Worm (Caenorhabditis elegans): Measurements from ENCODE around the gene T14G8.6.
A peak's percentile ranks its signal among the peaks of the same experiment; 100 is the strongest.

T14G8.6 gene

ce11 chrX:12854135-12854534 lies 8.5 kb downstream of the T14G8.6 start (continued):
- no peak for TF ChIP-seq aha-1 (tag; optimal IDR thresholded peaks at IDR 0.05)

- TF ChIP-seq lin-14 (GFP tag; optimal IDR thresholded peaks at IDR 0.05) (peak; percentile 47), nhr-85 (tag) (peak; percentile 61), hpl-2 (GFP tag; optimal IDR thresholded peaks at IDR 0.05) (no peak), vab-15 (tag; optimal IDR thresholded peaks at IDR 0.05) (no peak), nhr-71 (tag; optimal IDR thresholded peaks at IDR 0.05) (peak; percentile 19), rnt-1 (tag; optimal IDR thresholded peaks at IDR 0.05) (peak; percentile 14), elt-2 (tag; optimal IDR thresholded peaks at IDR 0.05) (peak; percentile 49)
Observed at ce11 chrX:12853079-12853478, 9.6 kb downstream of the T14G8.6 start.

DNA sequence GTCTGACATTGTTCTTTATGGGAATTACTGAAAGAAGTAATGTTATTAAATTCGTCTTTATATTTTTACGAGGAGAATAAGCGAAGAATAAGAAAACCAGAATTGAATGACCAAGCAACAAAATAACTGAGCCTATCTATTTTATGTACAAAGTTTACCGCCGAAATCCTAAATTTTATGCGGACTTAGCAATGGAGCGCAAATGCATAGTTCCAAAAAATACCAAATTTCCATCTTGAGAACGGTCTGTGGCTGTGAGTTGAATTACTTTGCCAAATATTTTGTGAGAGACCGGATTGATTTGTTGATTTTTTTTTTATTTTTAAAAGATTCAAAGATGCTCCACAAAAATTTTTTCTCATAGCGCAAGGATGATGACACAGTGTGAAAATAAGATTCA lies 10.1 kb downstream of the T14G8.6 start, which contains the start of gene chd-3:
chd-3 (minus strand) TSS at position 27 of the 400 bp plus-strand sequence.
- TF ChIP-seq efl-1 (optimal IDR thresholded peaks at IDR 0.05), result no peak
- TF ChIP-seq efl-1 (GFP tag; optimal IDR thresholded peaks at IDR 0.05 in 1 of 2), result peak in 1 of 2 experiments; percentile 82
- TF ChIP-seq ceh-8 (GFP tag; optimal IDR thresholded peaks at IDR 0.05), result no peak
- TF ChIP-seq lin-35 (GFP tag; optimal IDR thresholded peaks at IDR 0.05), result peak in 1 of 2 experiments; percentile 12
- peak in 1 of 3 experiments; percentile 35 for TF ChIP-seq dpl-1 (GFP tag; optimal IDR thresholded peaks at IDR 0.05)
- no peak for TF ChIP-seq mef-2 (tag; optimal IDR thresholded peaks at IDR 0.05)

DNA sequence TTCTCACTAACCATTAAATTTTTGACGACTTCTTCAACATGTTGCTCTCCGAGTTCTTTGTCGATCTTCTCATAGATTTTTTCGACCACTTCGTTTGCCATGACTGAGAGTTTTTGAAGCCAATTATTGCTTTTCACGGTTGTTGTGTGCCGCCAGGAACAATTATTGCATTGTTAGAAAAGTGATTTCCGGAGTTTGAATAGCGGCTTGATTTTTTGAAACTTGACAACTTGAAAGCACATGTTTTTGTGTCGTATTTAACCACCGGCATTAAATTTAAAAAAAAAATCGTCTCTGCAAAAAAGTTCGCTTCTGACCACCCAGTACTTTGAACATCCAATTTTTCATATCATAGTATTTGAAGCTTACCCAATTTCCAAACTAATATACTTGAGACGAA lies 16.6 kb downstream of the T14G8.6 start, which contains the start of gene C52G5.3:
C52G5.3 (minus strand) TSS at position 101 of the 400 bp plus-strand sequence.
- TF ChIP-seq nhr-84 (tag; optimal IDR thresholded peaks at IDR 0.05) (no peak), ztf-4 (tag; optimal IDR thresholded peaks at IDR 0.05) (no peak), efl-1 (optimal IDR thresholded peaks at IDR 0.05) (no peak), efl-1 (GFP tag; optimal IDR thresholded peaks at IDR 0.05 in 1 of 2) (peak in 1 of 2 experiments; percentile 38), ces-1 (GFP tag; optimal IDR thresholded peaks at IDR 0.05) (no peak), irx-1 (tag; optimal IDR thresholded peaks at IDR 0.05) (no peak)

- TF ChIP-seq zag-1 (tag; optimal IDR thresholded peaks at IDR 0.05) (no peak), ceh-63 (GFP tag; optimal IDR thresholded peaks at IDR 0.05) (no peak), lin-14 (GFP tag; optimal IDR thresholded peaks at IDR 0.05) (peak; percentile 5), blmp-1 (tag; optimal IDR thresholded peaks at IDR 0.05) (peak; percentile 67), xbp-1 (tag; optimal IDR thresholded peaks at IDR 0.05) (no peak), zip-4 (GFP tag; optimal IDR thresholded peaks at IDR 0.05) (no peak), nhr-85 (tag) (peak; percentile 78)
Observed at ce11 chrX:12844170-12844569, 18.5 kb downstream of the T14G8.6 start.

ce11 chrX:12843530-12843929 lies 19.1 kb downstream of the T14G8.6 start:
- TF ChIP-seq hlh-4 (tag; optimal IDR thresholded peaks at IDR 0.05), result no peak
- no peak for TF ChIP-seq mef-2 (tag; optimal IDR thresholded peaks at IDR 0.05)
- TF ChIP-seq C34B4.2 (tag; optimal IDR thresholded peaks at IDR 0.05), result no peak
- peak; percentile 5 for TF ChIP-seq F16B12.6 (tag; optimal IDR thresholded peaks at IDR 0.05)
- peak; percentile 31 to 75 for TF ChIP-seq lin-35 (GFP tag; optimal IDR thresholded peaks at IDR 0.05)
- TF ChIP-seq isw-1 (GFP tag; IDR thresholded peaks at IDR 0.05), result no peak
- TF ChIP-seq ets-5 (GFP tag; IDR thresholded peaks at IDR 0.05), result no peak
- peak; percentile 19 for TF ChIP-seq fos-1 (tag; optimal IDR thresholded peaks at IDR 0.05)
- TF ChIP-seq blmp-1 (tag; optimal IDR thresholded peaks at IDR 0.05), result no peak
- TF ChIP-seq lin-39 (tag; optimal IDR thresholded peaks at IDR 0.05), result no peak
- peak; percentile 48 for TF ChIP-seq xbp-1 (tag; optimal IDR thresholded peaks at IDR 0.05)
- TF ChIP-seq nhr-19 (GFP tag; conservative IDR thresholded peaks at IDR 0.05), result peak; percentile 73
- TF ChIP-seq zip-4 (GFP tag; optimal IDR thresholded peaks at IDR 0.05), result no peak
- TF ChIP-seq vab-15 (tag; optimal IDR thresholded peaks at IDR 0.05), result no peak
- TF ChIP-seq zag-1 (tag; optimal IDR thresholded peaks at IDR 0.05), result no peak
- TF ChIP-seq elt-2 (tag; optimal IDR thresholded peaks at IDR 0.05), result peak; percentile 11
- TF ChIP-seq fkh-8 (tag; optimal IDR thresholded peaks at IDR 0.05), result no peak
- TF ChIP-seq C16A3.4 (tag; optimal IDR thresholded peaks at IDR 0.05), result peak; percentile 32
- TF ChIP-seq unc-30 (tag; optimal IDR thresholded peaks at IDR 0.05), result no peak
- peak; percentile 17 to 39 (median 34) for TF ChIP-seq ceh-82 (tag; optimal IDR thresholded peaks at IDR 0.05)
- no peak for TF ChIP-seq nhr-28 (tag; optimal IDR thresholded peaks at IDR 0.05)
- peak; percentile 5 for TF ChIP-seq fkh-4 (tag; optimal IDR thresholded peaks at IDR 0.05; ENCODE audit: borderline replicate concordance)
- no peak for TF ChIP-seq sox-4 (tag; optimal IDR thresholded peaks at IDR 0.05)
- TF ChIP-seq hpl-2 (GFP tag; optimal IDR thresholded peaks at IDR 0.05), result peak; percentile 37
- TF ChIP-seq ama-1 (optimal IDR thresholded peaks at IDR 0.05), result no peak
- TF ChIP-seq efl-1 (optimal IDR thresholded peaks at IDR 0.05), result peak; percentile 0 to 12
- TF ChIP-seq efl-1 (GFP tag; optimal IDR thresholded peaks at IDR 0.05 in 1 of 2), result peak in 1 of 2 experiments; percentile 89
- TF ChIP-seq sptf-1 (tag; optimal IDR thresholded peaks at IDR 0.05), result no peak
- peak; percentile 37; the same call in 1 of the 2 replicates for TF ChIP-seq grh-1 (GFP tag; IDR thresholded peaks at IDR 0.05)
- peak; percentile 69 for TF ChIP-seq nhr-47 (tag; optimal IDR thresholded peaks at IDR 0.05)
- TF ChIP-seq ceh-8 (GFP tag; optimal IDR thresholded peaks at IDR 0.05), result peak; percentile 7

All from whole organism, L1 larva.